Worm (Caenorhabditis elegans): ENCODE results near the gene C05E11.3.

Gene C05E11.3

ce11 chrX:4548929-4549328 is 29.1 kb upstream of the C05E11.3 start:
- TF ChIP-seq cey-2 (tag; optimal IDR thresholded peaks at IDR 0.05; ENCODE audit: borderline replicate concordance, insufficient read depth) (no peak), spr-3 (GFP tag; optimal IDR thresholded peaks at IDR 0.05) (no peak), arid-1 (GFP tag; conservative IDR thresholded peaks at IDR 0.05) (no peak), ZK546.5 (tag; optimal IDR thresholded peaks at IDR 0.05) (no peak), nhr-102 (tag; optimal IDR thresholded peaks at IDR 0.05) (no peak), T26A8.4 (GFP tag; IDR thresholded peaks at IDR 0.05) (no peak), gei-8 (GFP tag; optimal IDR thresholded peaks at IDR 0.05) (no peak), daf-19 (GFP tag; conservative IDR thresholded peaks at IDR 0.05) (no peak), saeg-2 (GFP tag; IDR thresholded peaks at IDR 0.05) (no peak), zfp-2 (tag; optimal IDR thresholded peaks at IDR 0.05) (no peak), hmg-1.1 (GFP tag; IDR thresholded peaks at IDR 0.05) (no peak), dve-1 (tag; optimal IDR thresholded peaks at IDR 0.05; ENCODE audit: insufficient read depth) (no peak), lin-38 (GFP tag; IDR thresholded peaks at IDR 0.05) (no peak), aha-1 (tag) (no peak)

DNA sequence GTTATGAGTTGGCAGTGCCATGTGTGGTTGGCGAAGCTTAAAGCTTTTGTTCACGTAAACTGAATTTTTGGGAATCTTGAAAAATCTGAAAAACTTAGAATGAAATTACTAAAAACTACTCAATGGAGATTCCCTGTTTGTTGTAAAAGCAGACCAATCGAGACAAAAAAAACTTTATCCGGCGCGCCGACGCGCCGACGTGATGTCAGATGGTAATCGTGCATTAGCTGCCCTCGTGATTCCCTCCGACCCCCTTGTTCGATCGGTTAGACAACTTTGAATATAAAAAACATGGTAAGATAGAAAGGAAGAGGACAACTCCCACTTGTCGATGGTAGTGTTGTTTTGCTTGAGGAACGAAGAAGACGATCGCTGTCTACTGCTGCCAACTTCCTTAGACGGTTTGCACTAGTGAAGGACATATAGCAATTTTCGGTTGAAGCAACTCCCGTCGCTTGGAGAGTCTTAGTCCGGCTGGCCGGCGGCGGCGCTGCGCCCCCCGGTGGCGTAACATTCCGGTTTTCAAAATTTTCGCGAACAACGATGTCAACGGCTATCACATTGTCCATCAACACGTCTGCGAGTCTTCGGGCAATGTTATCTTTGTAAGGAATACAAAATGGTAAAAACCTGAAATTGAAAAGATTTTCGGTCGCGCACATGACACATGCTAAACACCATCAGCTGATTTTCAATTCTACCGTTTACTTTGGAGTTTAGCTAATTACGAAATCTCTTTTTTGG is 28.0 kb upstream of the C05E11.3 start, which contains the start of gene C07A12.18:
Gene C07A12.18, minus strand, starts transcription at position 51 of the 744 bp plus-strand sequence.
- peak; percentile 77 for TF ChIP-seq aha-1 (tag)
- TF ChIP-seq F37D6.2 (tag; optimal IDR thresholded peaks at IDR 0.05): no peak
- TF ChIP-seq nhr-77 (tag; optimal IDR thresholded peaks at IDR 0.05): no peak
- TF ChIP-seq T26A8.4 (GFP tag; IDR thresholded peaks at IDR 0.05): no peak
- TF ChIP-seq hlh-30 (tag; optimal IDR thresholded peaks at IDR 0.05; ENCODE audit: insufficient read depth): peak; percentile 26
- no peak for TF ChIP-seq saeg-2 (GFP tag; IDR thresholded peaks at IDR 0.05)
- TF ChIP-seq nhr-28 (tag; optimal IDR thresholded peaks at IDR 0.05): peak; percentile 6
- no peak for TF ChIP-seq zfp-2 (tag; optimal IDR thresholded peaks at IDR 0.05)
- TF ChIP-seq tag-97 (GFP tag; IDR thresholded peaks at IDR 0.05): no peak
- no peak for TF ChIP-seq dmd-9 (GFP tag; IDR thresholded peaks at IDR 0.05)
- TF ChIP-seq ZK546.5 (tag; optimal IDR thresholded peaks at IDR 0.05): no peak
- TF ChIP-seq F10B5.3 (tag; optimal IDR thresholded peaks at IDR 0.05): no peak
- TF ChIP-seq tra-1 (GFP tag; IDR thresholded peaks at IDR 0.05): no peak
- no peak for TF ChIP-seq gei-8 (GFP tag; optimal IDR thresholded peaks at IDR 0.05)
- TF ChIP-seq mxl-2 (GFP tag; conservative IDR thresholded peaks at IDR 0.05): no peak

DNA sequence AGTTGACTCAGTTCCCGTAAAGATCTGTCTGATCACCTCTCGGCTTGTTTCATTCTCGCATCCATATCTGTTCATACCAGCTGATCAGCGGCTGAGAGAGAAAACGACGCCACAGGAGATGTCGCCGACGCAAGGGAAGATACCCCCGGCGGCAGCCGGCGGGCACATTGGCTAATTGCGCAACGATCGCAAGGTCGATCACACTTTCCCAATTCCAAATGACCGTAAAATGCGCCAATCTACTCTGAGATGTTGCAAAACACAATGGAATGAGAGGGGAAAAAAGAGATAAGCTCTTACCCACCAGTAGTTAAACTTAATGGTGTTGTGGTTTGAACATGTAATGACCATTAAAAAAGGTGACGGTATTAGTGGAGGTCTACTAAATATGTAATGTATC is 27.1 kb upstream of the C05E11.3 start:
- TF ChIP-seq nhr-102 (tag; optimal IDR thresholded peaks at IDR 0.05) (no peak), lin-39 (tag; optimal IDR thresholded peaks at IDR 0.05) (no peak), mdt-29 (GFP tag; IDR thresholded peaks at IDR 0.05) (no peak), lin-29 (GFP tag; IDR thresholded peaks at IDR 0.05) (no peak), ceh-32 (tag; optimal IDR thresholded peaks at IDR 0.05; ENCODE audit: poor library complexity) (no peak), spr-3 (GFP tag; optimal IDR thresholded peaks at IDR 0.05) (no peak), ZK546.5 (tag; optimal IDR thresholded peaks at IDR 0.05) (no peak), set-16 (GFP tag; IDR thresholded peaks at IDR 0.05) (peak; percentile 47), snpc-1.2 (GFP tag; IDR thresholded peaks at IDR 0.05) (no peak), nhr-48 (tag; optimal IDR thresholded peaks at IDR 0.05) (no peak), T20F7.1 (GFP tag; optimal IDR thresholded peaks at IDR 0.05) (no peak), daf-12 (tag; optimal IDR thresholded peaks at IDR 0.05) (no peak), lin-1 (GFP tag; IDR thresholded peaks at IDR 0.05) (no peak), nhr-28 (tag; optimal IDR thresholded peaks at IDR 0.05) (peak; percentile 29), fos-1 (tag; optimal IDR thresholded peaks at IDR 0.05) (no peak), zfp-3 (GFP tag; conservative IDR thresholded peaks at IDR 0.05) (no peak), snpc-4 (tag; optimal IDR thresholded peaks at IDR 0.05) (no peak), daf-19 (GFP tag; conservative IDR thresholded peaks at IDR 0.05) (no peak), pha-4 (GFP tag; IDR thresholded peaks at IDR 0.05) (no peak), pha-4 (tag; optimal IDR thresholded peaks at IDR 0.05) (no peak), skn-1 (tag; optimal IDR thresholded peaks at IDR 0.05) (no peak), lin-15B (tag; optimal IDR thresholded peaks at IDR 0.05) (no peak), hlh-11 (tag; optimal IDR thresholded peaks at IDR 0.05) (peak; percentile 26), lsy-2 (tag; optimal IDR thresholded peaks at IDR 0.05) (no peak), egl-43 (GFP tag; IDR thresholded peaks at IDR 0.05) (peak; percentile 57; the same call in 1 of the 2 replicates), mep-1 (tag; optimal IDR thresholded peaks at IDR 0.05) (no peak), hlh-30 (tag; optimal IDR thresholded peaks at IDR 0.05; ENCODE audit: insufficient read depth) (peak; percentile 19), ceh-82 (tag; optimal IDR thresholded peaks at IDR 0.05) (no peak), mxl-3 (GFP tag; optimal IDR thresholded peaks at IDR 0.05) (peak; percentile 13), tag-97 (GFP tag; IDR thresholded peaks at IDR 0.05) (no peak)

Data from whole organism, L4 larva.